Fruit fly (Drosophila melanogaster) whole organism, embryonic: Measurements from ENCODE around the gene dnc.

Experiments
- Aef1 ChIP-seq: fragments of 200-800 bp; sonication (Bioruptor generic); IDR thresholded peaks from 3 replicates; pipeline ENCODE4 v1.3.6; 2022; ENCODE audit warnings: missing biosample characterization, missing genetic modification characterization
- Atf3 ChIP-seq: fragments of 200-800 bp; sonication (Bioruptor generic); optimal IDR thresholded peaks from 3 replicates; lab custom pipeline; 2016; ENCODE audit warnings: missing biosample characterization, missing genetic modification characterization
- Awh ChIP-seq: fragments of 200-800 bp; sonication (Bioruptor generic); IDR thresholded peaks from 2 replicates; pipeline ENCODE4, ENCODE4 v1.3.6; 2022; ENCODE audit warnings: missing biosample characterization, missing genetic modification characterization
- CG11560 ChIP-seq: fragments of 200-800 bp; sonication (Bioruptor generic); IDR thresholded peaks from 3 replicates; pipeline ENCODE4 v1.3.6; 2022; ENCODE audit warnings: missing biosample characterization, missing genetic modification characterization
- CG12744 ChIP-seq: fragments of 200-800 bp; sonication (Bioruptor generic); optimal IDR thresholded peaks from 2 replicates; lab custom pipeline; 2016; ENCODE audit warnings: missing biosample characterization, missing genetic modification characterization
- CG13424 ChIP-seq: fragments of 200-800 bp; sonication (Bioruptor generic); optimal IDR thresholded peaks from 2 replicates; lab custom pipeline; 2019; ENCODE audit warnings: missing biosample characterization, mild to moderate bottlenecking, missing genetic modification characterization, moderate library complexity
- CG17328 ChIP-seq: fragments of 200-800 bp; sonication (Bioruptor generic); IDR thresholded peaks from 2 replicates; pipeline ENCODE4 v1.3.6; 2022; ENCODE audit warnings: missing biosample characterization, missing genetic modification characterization
- CG17829 ChIP-seq: fragments of 200-800 bp; optimal IDR thresholded peaks from 2 replicates; lab custom pipeline; 2019; ENCODE audit warnings: missing biosample characterization, mild to moderate bottlenecking, missing genetic modification characterization, moderate library complexity
- CG2199 ChIP-seq: fragments of 200-800 bp; sonication (Bioruptor generic); IDR thresholded peaks from 3 replicates; pipeline ENCODE4 v1.3.6; 2022; ENCODE audit warnings: missing biosample characterization, missing genetic modification characterization
- CG3065 ChIP-seq: fragments of 200-800 bp; sonication (Bioruptor generic); optimal IDR thresholded peaks from 2 replicates; lab custom pipeline; 2016; ENCODE audit warnings: missing biosample characterization, missing genetic modification characterization
- CG31441 ChIP-seq: fragments of 200-800 bp; sonication (Bioruptor generic); IDR thresholded peaks from 2 replicates; pipeline ENCODE4 v1.3.6; 2022; ENCODE audit warnings: missing biosample characterization, missing genetic modification characterization
- CG4282 ChIP-seq: fragments of 200-800 bp; sonication (Bioruptor generic); optimal IDR thresholded peaks from 2 replicates; lab custom pipeline; 2016; ENCODE audit warnings: missing biosample characterization, missing genetic modification characterization
- CG4328 ChIP-seq: fragments of 200-800 bp; sonication (Bioruptor generic); optimal IDR thresholded peaks from 3 replicates; lab custom pipeline; 2017; ENCODE audit warnings: missing biosample characterization, missing genetic modification reagents, missing genetic modification characterization
- CG6813 ChIP-seq: fragments of 200-800 bp; sonication (Bioruptor generic); optimal IDR thresholded peaks from 2 replicates; lab custom pipeline; 2017; ENCODE audit warnings: missing biosample characterization, missing genetic modification characterization, mild to moderate bottlenecking, moderate library complexity, missing genetic modification reagents
- CG6854 ChIP-seq: fragments of 200-800 bp; sonication (Bioruptor generic); optimal IDR thresholded peaks from 3 replicates; lab custom pipeline; 2017; ENCODE audit warnings: missing biosample characterization, mild to moderate bottlenecking, missing genetic modification characterization
- CG7928 ChIP-seq: fragments of 200-800 bp; sonication (Bioruptor generic); optimal IDR thresholded peaks from 2 replicates; lab custom pipeline; 2017; ENCODE audit warnings: missing biosample characterization, mild to moderate bottlenecking, missing genetic modification characterization
- CG8924 ChIP-seq: fragments of 200-800 bp; optimal IDR thresholded peaks from 3 replicates; lab custom pipeline; 2019; ENCODE audit warnings: missing biosample characterization, mild to moderate bottlenecking, missing genetic modification characterization, moderate library complexity
- CG9817 ChIP-seq: fragments of 200-800 bp; sonication (Bioruptor generic); optimal IDR thresholded peaks from 2 replicates; lab custom pipeline; 2018; ENCODE audit warnings: missing biosample characterization, mild to moderate bottlenecking, missing genetic modification characterization, moderate library complexity
- CHES-1-like ChIP-seq: fragments of 200-800 bp; sonication (Bioruptor generic); optimal IDR thresholded peaks from 2 replicates; lab custom pipeline; 2016; ENCODE audit warnings: missing biosample characterization, missing genetic modification characterization
- GATAe ChIP-seq: fragments of 200-800 bp; sonication (Bioruptor generic); conservative IDR thresholded peaks from 2 replicates; pipeline ENCODE4 v1.3.6; 2022; ENCODE audit warnings: missing biosample characterization, missing genetic modification characterization
- HHEX ChIP-seq: fragments of 200-800 bp; sonication (Bioruptor generic); optimal IDR thresholded peaks from 3 replicates; lab custom pipeline; 2017; ENCODE audit warnings: missing biosample characterization, mild to moderate bottlenecking, missing genetic modification characterization, missing genetic modification reagents
- HmgD ChIP-seq: fragments of 200-800 bp; sonication (Bioruptor generic); optimal IDR thresholded peaks from 3 replicates; lab custom pipeline; 2016; ENCODE audit warnings: missing biosample characterization, missing genetic modification characterization
- Hr51 ChIP-seq, 2 experiments: fragments of 200-800 bp; sonication (Bioruptor generic); optimal IDR thresholded peaks; 2 replicates in 1 of 2; 3 replicates in 1 of 2; lab custom pipeline; 2016 to 2018; ENCODE audit warnings: missing biosample characterization in 2 of 2, missing genetic modification characterization in 2 of 2, mild to moderate bottlenecking in 1 of 2, moderate library complexity in 1 of 2
- Jarid2 ChIP-seq: fragments of 200-800 bp; sonication (Bioruptor generic); optimal IDR thresholded peaks from 3 replicates; lab custom pipeline; 2017; ENCODE audit warnings: mild to moderate bottlenecking, missing biosample characterization, missing genetic modification reagents, missing genetic modification characterization
- Mes4 ChIP-seq: fragments of 200-800 bp; sonication (Bioruptor generic); optimal IDR thresholded peaks from 2 replicates; lab custom pipeline; 2016; ENCODE audit warnings: missing biosample characterization, missing genetic modification characterization
- Ravus ChIP-seq: fragments of 200-800 bp; sonication (Bioruptor generic); IDR thresholded peaks from 2 replicates; pipeline ENCODE4 v1.3.6; 2022; ENCODE audit warnings: missing biosample characterization, missing genetic modification characterization
- Taf1 ChIP-seq: fragments of 200-800 bp; sonication (Bioruptor generic); IDR thresholded peaks from 2 replicates; pipeline ENCODE4 v1.3.6; 2022; ENCODE audit warnings: missing biosample characterization, missing genetic modification characterization
- ab ChIP-seq: fragments of 200-800 bp; sonication (Bioruptor generic); optimal IDR thresholded peaks from 2 replicates; lab custom pipeline; 2016; ENCODE audit warnings: missing biosample characterization, missing genetic modification characterization
- crc ChIP-seq: fragments of 200-800 bp; sonication (Bioruptor generic); optimal IDR thresholded peaks from 2 replicates; lab custom pipeline; 2016; ENCODE audit warnings: missing biosample characterization, missing genetic modification characterization
- esg ChIP-seq: fragments of 200-800 bp; sonication (Bioruptor generic); conservative IDR thresholded peaks from 2 replicates; pipeline ENCODE4 v1.3.6; 2022; ENCODE audit warnings: missing biosample characterization, missing genetic modification characterization
- gce ChIP-seq: fragments of 200-800 bp; sonication (Bioruptor generic); IDR thresholded peaks from 3 replicates; pipeline ENCODE4 v1.3.6; 2022; ENCODE audit warnings: missing biosample characterization, missing genetic modification characterization
- gcm2 ChIP-seq: fragments of 200-800 bp; sonication (Bioruptor generic); optimal IDR thresholded peaks from 2 replicates; lab custom pipeline; 2016; ENCODE audit warnings: missing biosample characterization, missing genetic modification characterization
- h ChIP-seq: fragments of >200 bp; optimal IDR thresholded peaks from 2 replicates; lab custom pipeline; 2017
- maf-S ChIP-seq: fragments of 200-800 bp; sonication (Bioruptor generic); optimal IDR thresholded peaks from 2 replicates; lab custom pipeline; 2016; ENCODE audit warnings: missing biosample characterization, missing genetic modification characterization
- nau ChIP-seq: fragments of 200-800 bp; sonication (Bioruptor generic); optimal IDR thresholded peaks from 3 replicates; lab custom pipeline; 2017; ENCODE audit warnings: missing biosample characterization, mild to moderate bottlenecking, missing genetic modification characterization, missing genetic modification reagents
- nerfin-1 ChIP-seq: fragments of 200-800 bp; sonication (Bioruptor generic); optimal IDR thresholded peaks from 3 replicates; lab custom pipeline; 2019; ENCODE audit warnings: missing biosample characterization, mild to moderate bottlenecking, missing genetic modification characterization, moderate library complexity
- nom ChIP-seq: fragments of 200-800 bp; sonication (Bioruptor generic); optimal IDR thresholded peaks from 2 replicates; lab custom pipeline; 2017; ENCODE audit warnings: missing biosample characterization, missing genetic modification characterization, mild to moderate bottlenecking, moderate library complexity, missing genetic modification reagents
- odd ChIP-seq: fragments of 200-800 bp; sonication (Bioruptor generic); optimal IDR thresholded peaks from 2 replicates; lab custom pipeline; 2017; ENCODE audit warnings: missing biosample characterization, mild to moderate bottlenecking, missing genetic modification characterization
- p53 ChIP-seq: fragments of 200-800 bp; sonication (Bioruptor generic); optimal IDR thresholded peaks from 2 replicates; lab custom pipeline; 2016; ENCODE audit warnings: missing biosample characterization, missing genetic modification characterization
- pan ChIP-seq, 4 experiments: fragments of >200 bp in 3 of 4; fragments of 200-800 bp in 1 of 4; sonication (Bioruptor generic) in 1 of 4; optimal IDR thresholded peaks in 3 of 4; IDR thresholded peaks in 1 of 4; 2 replicates each; pipeline versions ENCODE4 v1.3.6 to Lab custom; 2017 to 2022; ENCODE audit warnings: missing biosample characterization in 2 of 4, missing genetic modification characterization in 2 of 4, mixed read lengths in 1 of 4
- sc ChIP-seq, 3 experiments: fragments of >200 bp in 2 of 3; fragments of 200-800 bp in 1 of 3; sonication (Bioruptor generic) in 1 of 3; optimal IDR thresholded peaks; 2 replicates in 2 of 3; 3 replicates in 1 of 3; lab custom pipeline; 2017; ENCODE audit warnings: mild to moderate bottlenecking in 1 of 3, missing biosample characterization in 1 of 3, missing genetic modification characterization in 1 of 3, missing genetic modification reagents in 1 of 3
- so ChIP-seq: fragments of 200-800 bp; sonication (Bioruptor generic); IDR thresholded peaks from 3 replicates; pipeline ENCODE4 v1.3.6; 2022; ENCODE audit warnings: missing biosample characterization, missing genetic modification characterization
- tap ChIP-seq: fragments of 200-800 bp; optimal IDR thresholded peaks from 3 replicates; lab custom pipeline; 2019; ENCODE audit warnings: missing biosample characterization, mild to moderate bottlenecking, missing genetic modification characterization, moderate library complexity
- trh ChIP-seq: fragments of 200-800 bp; sonication (Bioruptor generic); optimal IDR thresholded peaks from 2 replicates; lab custom pipeline; 2016; ENCODE audit warnings: missing biosample characterization, missing genetic modification characterization
- tx ChIP-seq: fragments of 200-800 bp; sonication (Bioruptor generic); optimal IDR thresholded peaks from 2 replicates; lab custom pipeline; 2016; ENCODE audit warnings: missing biosample characterization, missing genetic modification characterization
- unpg ChIP-seq: fragments of 200-800 bp; sonication (Bioruptor generic); optimal IDR thresholded peaks from 3 replicates; lab custom pipeline; 2018; ENCODE audit warnings: missing biosample characterization, mild to moderate bottlenecking, missing genetic modification characterization, moderate library complexity
- wek ChIP-seq: fragments of 200-800 bp; sonication (Bioruptor generic); optimal IDR thresholded peaks from 3 replicates; lab custom pipeline; 2018; ENCODE audit warnings: missing biosample characterization, mild to moderate bottlenecking, missing genetic modification characterization, moderate library complexity
- yki ChIP-seq: fragments of >200 bp; optimal IDR thresholded peaks from 3 replicates; lab custom pipeline; 2018
- zfh2 ChIP-seq: fragments of 200-800 bp; sonication (Bioruptor generic); optimal IDR thresholded peaks from 2 replicates; lab custom pipeline; 2016; ENCODE audit warnings: missing biosample characterization, missing genetic modification characterization

Gene dnc

DNA sequence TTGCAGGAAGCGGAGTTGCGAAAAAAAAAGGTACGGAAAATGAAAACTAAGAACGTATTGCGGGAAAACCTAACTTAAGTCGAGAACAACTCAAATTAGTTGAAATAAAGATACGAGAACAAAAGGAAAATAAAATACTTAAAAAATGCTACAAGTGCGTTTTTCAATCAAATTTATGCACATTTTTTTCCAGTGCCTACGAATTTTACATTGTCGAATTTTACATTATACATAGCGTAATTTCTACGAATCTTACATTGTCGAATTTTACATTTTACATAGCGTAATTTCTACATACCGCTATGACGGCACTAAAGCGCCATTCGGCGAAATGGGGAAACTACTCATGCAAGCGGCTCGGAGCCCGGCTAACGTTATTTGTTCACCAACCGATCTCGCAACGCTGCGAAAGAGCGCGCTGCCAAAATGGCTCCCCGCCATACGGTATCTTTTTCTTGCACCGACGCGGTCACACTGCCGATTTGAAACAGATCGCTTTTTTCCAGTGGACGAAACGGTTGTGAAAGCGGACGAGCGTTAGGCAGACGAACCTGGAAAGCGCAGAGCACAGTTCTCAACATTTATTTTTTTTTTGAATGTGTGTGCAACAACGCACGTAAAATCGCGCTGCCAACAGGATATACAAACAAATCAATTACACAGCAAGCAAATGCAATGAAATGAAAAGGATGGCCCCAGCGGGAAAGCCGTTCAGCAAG, 41.7 kb upstream of the dnc start, which contains the start of gene N (continued):
- peak; percentile 46 for TF ChIP-seq nom
- peak; percentile 18 for TF ChIP-seq CHES-1-like (GFP tag; lab: Kevin White, UChicago)
- no peak for TF ChIP-seq pan (optimal IDR thresholded peaks at IDR 0.05; lab: Kevin White, UChicago)
- TF ChIP-seq pan (GFP tag; optimal IDR thresholded peaks at IDR 0.05 in 1 of 2, IDR thresholded peaks at IDR 0.05 in 1 of 2): peak in 1 of 2 experiments; percentile 75
- no peak for TF ChIP-seq tap (tag; lab: Kevin White, UChicago)
- TF ChIP-seq unpg (GFP tag; lab: Kevin White, UChicago): peak; percentile 70
- no peak for TF ChIP-seq CG7928 (GFP tag; lab: Kevin White, UChicago)
- peak; percentile 48 for TF ChIP-seq CG6813
- peak; percentile 42 for TF ChIP-seq CG12744
- no peak for TF ChIP-seq nerfin-1
- peak; percentile 29 for TF ChIP-seq zfh2 (GFP tag; lab: Kevin White, UChicago)
- peak; percentile 62 for TF ChIP-seq yki (lab: Kevin White, UChicago)
- TF ChIP-seq HHEX (GFP tag; lab: Kevin White, UChicago): no peak
- peak; percentile 12 for TF ChIP-seq trh (GFP tag; lab: Kevin White, UChicago)
- no peak for TF ChIP-seq odd (GFP tag; lab: Kevin White, UChicago)
- peak; percentile 61 for TF ChIP-seq HmgD (GFP tag; lab: Kevin White, UChicago)
- no peak for TF ChIP-seq tx
- TF ChIP-seq CG11560 (tag; lab: Robert Waterston, UW): peak; percentile 66; the same call in 2 of the 3 replicates
- TF ChIP-seq CG2199 (GFP tag; lab: Robert Waterston, UW): peak; percentile 23; the same call in 1 of the 3 replicates
- no peak for TF ChIP-seq CG8924 (tag; lab: Kevin White, UChicago)
- peak; percentile 14 to 67 for TF ChIP-seq Hr51 (GFP tag; optimal IDR thresholded peaks at IDR 0.05; lab: Kevin White, UChicago)
- peak; percentile 9 for TF ChIP-seq Atf3 (GFP tag; lab: Kevin White, UChicago)
- no peak for TF ChIP-seq CG4328 (GFP tag; lab: Kevin White, UChicago)
- peak; percentile 7 for TF ChIP-seq CG13424 (tag; lab: Kevin White, UChicago)
- no peak for TF ChIP-seq Aef1 (GFP tag; lab: Robert Waterston, UW)
- TF ChIP-seq Jarid2 (GFP tag; lab: Kevin White, UChicago): peak; percentile 88
- TF ChIP-seq CG6854 (GFP tag; lab: Kevin White, UChicago): no peak
- TF ChIP-seq CG4282 (GFP tag; lab: Kevin White, UChicago): peak; percentile 51
- TF ChIP-seq CG31441: peak; percentile 69
- no peak for TF ChIP-seq GATAe (GFP tag; lab: Robert Waterston, UW)
- peak; percentile 23; the same call in 1 of the 2 replicates for TF ChIP-seq Taf1 (GFP tag; lab: Robert Waterston, UW)
- TF ChIP-seq Mes4 (GFP tag; lab: Kevin White, UChicago): peak; percentile 37
- TF ChIP-seq sc (optimal IDR thresholded peaks at IDR 0.05; lab: Kevin White, UChicago): no peak
- TF ChIP-seq sc (GFP tag; optimal IDR thresholded peaks at IDR 0.05; lab: Kevin White, UChicago): no peak
- TF ChIP-seq h: no peak
- TF ChIP-seq CG9817 (tag; lab: Kevin White, UChicago): peak; percentile 8
- peak; percentile 8; the same call in 1 of the 3 replicates for TF ChIP-seq so (GFP tag; lab: Robert Waterston, UW)
- TF ChIP-seq Ravus: no peak
- no peak for TF ChIP-seq wek (GFP tag; lab: Kevin White, UChicago)
- peak; percentile 42 for TF ChIP-seq CG17829 (tag; lab: Kevin White, UChicago)
- TF ChIP-seq gce (GFP tag; lab: Robert Waterston, UW): no peak
- TF ChIP-seq ab (GFP tag; lab: Kevin White, UChicago): peak; percentile 9
- peak; percentile 70 for TF ChIP-seq p53 (GFP tag; lab: Kevin White, UChicago)
- TF ChIP-seq gcm2: no peak
- TF ChIP-seq CG3065 (GFP tag; lab: Kevin White, UChicago): no peak
- peak; percentile 39; the same call in 1 of the 2 replicates for TF ChIP-seq CG17328
- TF ChIP-seq nau (GFP tag; lab: Kevin White, UChicago): no peak
- TF ChIP-seq crc: no peak
- peak; percentile 36 for TF ChIP-seq maf-S
- peak; percentile 27; the same call in 1 of the 2 replicates for TF ChIP-seq esg (GFP tag; lab: Robert Waterston, UW)
- no peak; the same call in 1 of the 2 replicates for TF ChIP-seq Awh (GFP tag; lab: Robert Waterston, UW)
